Worm (Caenorhabditis elegans): ENCODE results near the gene ntp-1.

ntp-1 gene

ce11 chrIV:7794709-7795108 is at the start of gene ntp-1:
ntp-1 (minus strand) TSS chrIV:7794809.
- TF ChIP-seq dsc-1 (tag; optimal IDR thresholded peaks at IDR 0.05) (no peak), sptf-1 (tag; optimal IDR thresholded peaks at IDR 0.05) (no peak), fkh-10 (GFP tag; optimal IDR thresholded peaks at IDR 0.05) (no peak), aly-2 (tag; optimal IDR thresholded peaks at IDR 0.05) (no peak), ces-1 (GFP tag; optimal IDR thresholded peaks at IDR 0.05) (no peak)

ce11 chrIV:7841218-7841617 is 46.6 kb upstream of the ntp-1 start:
- TF ChIP-seq lin-14 (GFP tag; optimal IDR thresholded peaks at IDR 0.05) (peak; percentile 7), elt-2 (tag; optimal IDR thresholded peaks at IDR 0.05) (peak; percentile 80), unc-130 (tag; optimal IDR thresholded peaks at IDR 0.05) (no peak), efl-1 (optimal IDR thresholded peaks at IDR 0.05) (no peak), efl-1 (GFP tag; optimal IDR thresholded peaks at IDR 0.05 in 1 of 2) (peak in 1 of 2 experiments; percentile 82), isw-1 (GFP tag; IDR thresholded peaks at IDR 0.05) (no peak), lin-35 (GFP tag; optimal IDR thresholded peaks at IDR 0.05) (peak in 1 of 2 experiments; percentile 47), egl-13 (tag; optimal IDR thresholded peaks at IDR 0.05) (no peak), jun-1 (tag; optimal IDR thresholded peaks at IDR 0.05) (no peak)

ce11 chrIV:7839923-7840322 is 45.3 kb upstream of the ntp-1 start:
- TF ChIP-seq ceh-88 (GFP tag; IDR thresholded peaks at IDR 0.05) (no peak), nhr-71 (tag; optimal IDR thresholded peaks at IDR 0.05) (peak; percentile 34), elt-3 (tag; optimal IDR thresholded peaks at IDR 0.05) (no peak), Y116A8C.19 (tag; optimal IDR thresholded peaks at IDR 0.05; ENCODE audit: borderline replicate concordance) (no peak), lin-15B (tag; optimal IDR thresholded peaks at IDR 0.05) (no peak), fkh-8 (tag; optimal IDR thresholded peaks at IDR 0.05) (peak; percentile 92), efl-1 (optimal IDR thresholded peaks at IDR 0.05) (no peak), efl-1 (GFP tag; optimal IDR thresholded peaks at IDR 0.05 in 1 of 2) (peak in 1 of 2 experiments; percentile 82), nhr-20 (tag; optimal IDR thresholded peaks at IDR 0.05) (peak; percentile 10), nhr-28 (tag; optimal IDR thresholded peaks at IDR 0.05) (no peak), lin-14 (GFP tag; optimal IDR thresholded peaks at IDR 0.05) (peak; percentile 33), lsy-2 (tag; optimal IDR thresholded peaks at IDR 0.05) (peak in 1 of 2 experiments; percentile 4), vab-15 (tag; optimal IDR thresholded peaks at IDR 0.05) (no peak), zag-1 (tag; optimal IDR thresholded peaks at IDR 0.05) (no peak), unc-86 (tag; optimal IDR thresholded peaks at IDR 0.05) (peak; percentile 19), dsc-1 (tag; optimal IDR thresholded peaks at IDR 0.05) (peak; percentile 73), egl-13 (tag; optimal IDR thresholded peaks at IDR 0.05) (peak; percentile 20), rnt-1 (tag; optimal IDR thresholded peaks at IDR 0.05) (no peak), nhr-77 (tag; optimal IDR thresholded peaks at IDR 0.05) (no peak), pax-3 (tag; optimal IDR thresholded peaks at IDR 0.05) (no peak), swsn-7 (tag; optimal IDR thresholded peaks at IDR 0.05) (peak; percentile 6), C34B4.2 (tag; optimal IDR thresholded peaks at IDR 0.05) (no peak), nhr-47 (tag; optimal IDR thresholded peaks at IDR 0.05) (peak; percentile 45), mep-1 (tag; optimal IDR thresholded peaks at IDR 0.05) (no peak)

DNA sequence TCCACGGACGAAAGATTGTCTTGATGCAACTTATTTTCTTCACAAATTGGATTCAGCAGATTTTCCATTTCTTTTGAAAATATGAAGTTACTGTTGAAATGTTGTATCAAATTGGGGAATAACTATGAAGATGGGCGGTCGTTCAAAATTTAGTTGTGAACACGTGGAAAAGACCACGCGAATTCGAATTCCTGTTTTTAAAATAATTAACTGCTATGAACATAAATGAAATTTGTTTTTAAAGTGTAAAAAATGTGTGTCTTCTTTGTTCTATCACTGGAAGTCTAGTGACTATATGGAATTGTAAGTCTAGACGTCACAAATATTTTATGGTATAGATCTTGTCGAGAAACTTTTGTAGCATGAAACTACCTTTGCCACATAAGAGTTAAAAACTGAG is 43.8 kb upstream of the ntp-1 start, which contains the start of gene C06A6.7:
Gene C06A6.7, minus strand, starts transcription at position 101 of the 400 bp plus-strand sequence.
- TF ChIP-seq F16B12.6 (tag; optimal IDR thresholded peaks at IDR 0.05) (no peak), Y116A8C.19 (tag; optimal IDR thresholded peaks at IDR 0.05; ENCODE audit: borderline replicate concordance) (no peak), tlp-1 (tag; optimal IDR thresholded peaks at IDR 0.05) (no peak), efl-3 (GFP tag; optimal IDR thresholded peaks at IDR 0.05) (no peak), nhr-19 (GFP tag; conservative IDR thresholded peaks at IDR 0.05) (no peak), lin-15B (tag; optimal IDR thresholded peaks at IDR 0.05) (no peak), lir-3 (tag; optimal IDR thresholded peaks at IDR 0.05; ENCODE audit: poor library complexity) (no peak)
